Fruit fly (Drosophila melanogaster): ENCODE data around the gene CG3909.

Gene CG3909

dm6 chr3R:10042024-10042663, 926 bp upstream of the CG3909 start:
- no peak for TF ChIP-seq insv (optimal IDR thresholded peaks at IDR 0.05)
- TF ChIP-seq h (optimal IDR thresholded peaks at IDR 0.05), result no peak
- no peak for TF ChIP-seq psq (optimal IDR thresholded peaks at IDR 0.05)
- no peak for TF ChIP-seq ttk (optimal IDR thresholded peaks at IDR 0.05)
- TF ChIP-seq Sin3A (optimal IDR thresholded peaks at IDR 0.05), result no peak
- TF ChIP-seq Myc (optimal IDR thresholded peaks at IDR 0.05), result no peak

dm6 chr3R:10045343-10045742, 2.3 kb downstream of the CG3909 start, which contains the start of the genes CG11722 and mtTFB2:
Gene CG11722 (minus strand): TSS chr3R:10045542.
Gene mtTFB2 (plus strand): TSS chr3R:10045574.
- TF ChIP-seq psq (optimal IDR thresholded peaks at IDR 0.05), result no peak
- no peak for TF ChIP-seq Sin3A (optimal IDR thresholded peaks at IDR 0.05)
- TF ChIP-seq h (optimal IDR thresholded peaks at IDR 0.05), result no peak
- TF ChIP-seq Myc (optimal IDR thresholded peaks at IDR 0.05), result no peak
- TF ChIP-seq ttk (optimal IDR thresholded peaks at IDR 0.05), result no peak
- no peak for TF ChIP-seq insv (optimal IDR thresholded peaks at IDR 0.05)

DNA sequence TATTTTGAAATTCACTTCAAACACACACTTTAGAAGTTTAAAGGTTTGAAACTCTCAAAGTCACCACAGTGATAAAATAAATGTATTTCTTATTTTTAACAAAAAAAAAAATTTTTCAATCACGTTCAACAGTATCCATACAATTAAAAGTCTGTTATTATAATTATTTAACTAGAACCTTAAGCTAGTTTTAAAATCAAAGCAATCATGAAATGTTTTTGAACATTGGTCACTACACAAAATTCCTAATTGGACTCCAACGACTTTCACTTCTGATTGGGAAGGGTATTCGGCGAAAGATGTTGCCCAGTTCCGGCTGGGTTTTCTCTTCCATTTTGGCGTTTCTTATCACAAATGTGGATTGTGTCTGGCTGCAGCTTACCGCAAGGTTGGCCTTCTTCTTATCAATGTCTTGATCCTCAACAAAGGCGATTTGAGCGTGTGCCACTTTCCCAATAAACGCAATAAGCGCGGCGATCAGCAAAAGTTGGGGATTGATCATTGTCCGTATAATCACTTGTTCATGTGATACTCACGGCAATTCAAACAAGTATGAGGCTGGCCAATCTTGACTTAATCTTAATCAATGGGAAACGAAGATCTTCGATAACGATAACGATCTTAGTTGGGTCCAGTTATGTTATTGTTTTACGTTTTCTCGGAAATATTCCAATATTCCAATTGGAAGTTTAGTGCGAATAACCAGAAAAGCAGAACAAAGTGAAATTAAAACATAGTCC, 5.1 kb downstream of the CG3909 start:
- no peak for TF ChIP-seq Myc (optimal IDR thresholded peaks at IDR 0.05)
- TF ChIP-seq insv (optimal IDR thresholded peaks at IDR 0.05), result no peak
- TF ChIP-seq ttk (optimal IDR thresholded peaks at IDR 0.05), result no peak
- TF ChIP-seq Sin3A (optimal IDR thresholded peaks at IDR 0.05), result no peak
- TF ChIP-seq psq (optimal IDR thresholded peaks at IDR 0.05), result no peak
- no peak for TF ChIP-seq h (optimal IDR thresholded peaks at IDR 0.05)

dm6 chr3R:10048775-10048841, 5.5 kb downstream of the CG3909 start, which contains the start of gene CG12811:
Gene CG12811 (minus strand): TSS chr3R:10048797.
- no peak for TF ChIP-seq Sin3A (optimal IDR thresholded peaks at IDR 0.05)
- no peak for TF ChIP-seq insv (optimal IDR thresholded peaks at IDR 0.05)
- TF ChIP-seq ttk (optimal IDR thresholded peaks at IDR 0.05), result no peak
- no peak for TF ChIP-seq psq (optimal IDR thresholded peaks at IDR 0.05)
- no peak for TF ChIP-seq h (optimal IDR thresholded peaks at IDR 0.05)
- no peak for TF ChIP-seq Myc (optimal IDR thresholded peaks at IDR 0.05)

DNA sequence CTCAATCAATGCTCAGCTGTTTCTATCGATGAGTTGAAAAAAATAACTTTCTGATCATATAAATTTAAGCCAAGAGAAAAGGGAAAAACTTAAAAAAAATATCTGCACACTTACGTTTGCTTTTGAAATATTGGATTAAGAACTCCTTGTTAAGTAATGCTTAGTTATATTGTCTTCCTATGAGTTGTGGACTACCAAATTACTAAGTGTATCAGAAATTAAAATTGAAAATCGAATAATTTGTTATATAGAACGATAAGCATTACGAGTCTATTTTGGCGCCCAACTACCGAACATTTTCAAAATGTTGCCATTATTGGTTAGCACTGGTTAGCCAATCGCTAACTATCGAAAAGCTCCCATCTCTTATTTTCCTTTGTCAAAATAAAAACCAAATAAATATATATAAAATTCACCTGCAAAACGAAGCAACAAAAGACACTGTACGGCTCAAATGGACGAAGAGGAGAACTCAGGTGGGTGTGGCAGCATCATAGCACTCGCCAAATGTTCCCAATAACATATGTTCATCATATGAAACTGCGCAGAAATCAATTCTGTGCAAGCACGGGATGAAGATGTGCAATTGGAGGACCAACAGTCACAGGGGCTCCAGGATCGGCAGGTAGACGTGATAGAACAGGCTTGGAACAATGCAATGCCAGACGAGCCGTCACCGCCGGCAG, 5.9 kb downstream of the CG3909 start, which contains the start of gene ohgt:
Gene ohgt (plus strand): TSS at position 358 of the 686 bp plus-strand sequence.
- TF ChIP-seq psq (optimal IDR thresholded peaks at IDR 0.05), result no peak
- no peak for TF ChIP-seq insv (optimal IDR thresholded peaks at IDR 0.05)
- TF ChIP-seq Sin3A (optimal IDR thresholded peaks at IDR 0.05), result no peak
- TF ChIP-seq Myc (optimal IDR thresholded peaks at IDR 0.05), result no peak
- TF ChIP-seq ttk (optimal IDR thresholded peaks at IDR 0.05), result no peak
- no peak for TF ChIP-seq h (optimal IDR thresholded peaks at IDR 0.05)

DNA sequence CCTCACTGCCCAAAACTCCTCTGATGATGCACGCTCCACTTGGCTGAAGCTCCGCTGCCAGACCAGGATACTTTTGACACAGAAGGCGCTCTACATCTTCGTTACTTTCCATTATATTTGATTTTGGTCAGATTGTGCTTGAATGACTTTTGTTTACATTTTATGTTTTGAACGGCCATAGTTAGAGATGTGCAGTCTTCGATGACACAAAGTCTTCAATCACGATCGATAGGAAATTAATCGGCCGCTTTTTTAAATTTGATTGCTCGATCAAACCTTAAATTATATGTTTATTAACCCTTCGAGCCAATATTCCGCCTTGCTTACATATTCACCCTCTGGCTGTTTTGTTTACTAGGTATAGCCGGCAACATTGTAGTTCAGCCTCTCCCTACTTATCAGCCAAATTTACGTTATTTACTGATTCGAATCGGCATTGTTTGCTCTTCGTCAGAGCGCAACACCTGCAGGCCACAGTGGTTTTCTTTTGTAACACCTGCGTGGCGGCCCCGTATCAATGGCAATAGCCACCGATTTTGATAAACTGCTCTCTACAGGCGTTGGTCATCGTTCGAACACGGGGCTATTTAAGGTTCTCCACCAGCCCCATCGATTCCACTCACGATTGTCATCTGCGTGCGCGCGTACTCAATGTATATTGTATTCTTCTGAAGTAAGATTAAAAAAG, 9.8 kb downstream of the CG3909 start, which contains the start of the genes Fancl and Npc2e:
Gene Fancl (minus strand): TSS at position 175 of the 688 bp plus-strand sequence.
Gene Npc2e (plus strand): TSS at position 638 of the 688 bp plus-strand sequence.
- no peak for TF ChIP-seq ttk (optimal IDR thresholded peaks at IDR 0.05)
- TF ChIP-seq psq (optimal IDR thresholded peaks at IDR 0.05), result no peak
- TF ChIP-seq h (optimal IDR thresholded peaks at IDR 0.05), result no peak
- TF ChIP-seq Myc (optimal IDR thresholded peaks at IDR 0.05), result no peak
- no peak for TF ChIP-seq insv (optimal IDR thresholded peaks at IDR 0.05)
- no peak for TF ChIP-seq Sin3A (optimal IDR thresholded peaks at IDR 0.05)

- TF ChIP-seq ttk (optimal IDR thresholded peaks at IDR 0.05) (no peak), h (optimal IDR thresholded peaks at IDR 0.05) (no peak), insv (optimal IDR thresholded peaks at IDR 0.05) (no peak), psq (optimal IDR thresholded peaks at IDR 0.05) (no peak), Myc (optimal IDR thresholded peaks at IDR 0.05) (no peak), Sin3A (optimal IDR thresholded peaks at IDR 0.05) (no peak)
Measured at dm6 chr3R:10053559-10053958, 10.5 kb downstream of the CG3909 start.

DNA sequence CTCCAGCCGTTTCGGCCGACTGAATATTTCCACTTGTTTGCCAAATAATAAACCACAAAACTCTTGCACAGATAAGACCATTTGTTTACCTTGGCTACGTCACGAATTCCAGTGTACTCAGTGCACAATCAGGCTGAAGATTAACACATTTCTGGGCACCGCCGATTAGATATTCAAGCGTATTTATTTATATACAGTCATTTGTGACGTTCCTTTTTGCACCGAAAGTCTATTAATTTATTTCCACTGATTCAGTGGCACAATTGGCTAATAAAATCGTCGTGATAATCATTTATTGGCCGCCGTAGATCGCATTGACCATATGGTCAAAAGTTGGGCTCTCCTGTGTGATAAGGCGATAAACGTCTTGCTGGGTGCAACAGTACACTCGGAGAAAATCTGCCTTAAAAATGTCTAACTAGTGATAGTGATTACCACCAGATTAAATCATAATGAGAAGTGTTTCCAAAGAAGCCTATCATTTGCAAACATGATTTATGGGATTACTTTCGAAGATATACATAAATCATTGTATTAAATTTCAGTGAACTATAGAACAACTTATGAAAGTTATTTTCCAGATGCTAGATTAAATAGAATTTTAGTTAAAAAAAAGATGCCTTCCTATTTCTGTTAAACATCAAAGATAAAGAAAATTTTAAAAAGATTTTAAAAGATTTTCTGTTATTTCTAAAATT, 11.4 kb downstream of the CG3909 start:
- TF ChIP-seq Sin3A (optimal IDR thresholded peaks at IDR 0.05) (no peak), insv (optimal IDR thresholded peaks at IDR 0.05) (no peak), psq (optimal IDR thresholded peaks at IDR 0.05) (no peak), ttk (optimal IDR thresholded peaks at IDR 0.05) (no peak), Myc (optimal IDR thresholded peaks at IDR 0.05) (no peak), h (optimal IDR thresholded peaks at IDR 0.05) (no peak)

DNA sequence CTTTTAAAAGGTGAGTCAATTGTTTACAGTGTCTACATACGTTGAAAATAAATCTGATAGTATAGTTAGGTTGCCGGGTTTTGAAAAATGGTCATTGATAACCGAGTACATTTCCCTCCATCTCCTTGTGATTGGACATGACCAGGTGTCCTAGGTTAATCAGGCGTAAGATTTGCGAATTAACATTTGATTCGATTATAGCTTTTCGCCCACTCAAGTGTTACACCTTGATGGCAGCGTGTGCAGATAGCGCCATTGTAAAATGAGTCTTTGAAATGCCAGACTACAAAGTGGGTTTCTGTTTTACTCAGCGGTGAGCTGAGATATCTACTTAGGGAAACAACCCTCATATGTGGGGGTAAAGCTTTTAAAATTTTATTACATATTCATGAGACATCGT, 11.9 kb downstream of the CG3909 start:
- TF ChIP-seq psq (optimal IDR thresholded peaks at IDR 0.05) (no peak), Sin3A (optimal IDR thresholded peaks at IDR 0.05) (no peak), h (optimal IDR thresholded peaks at IDR 0.05) (no peak), ttk (optimal IDR thresholded peaks at IDR 0.05) (no peak), insv (optimal IDR thresholded peaks at IDR 0.05) (no peak), Myc (optimal IDR thresholded peaks at IDR 0.05) (no peak)

- TF ChIP-seq Myc (optimal IDR thresholded peaks at IDR 0.05), result no peak
- no peak for TF ChIP-seq Sin3A (optimal IDR thresholded peaks at IDR 0.05)
- TF ChIP-seq psq (optimal IDR thresholded peaks at IDR 0.05), result no peak
- no peak for TF ChIP-seq ttk (optimal IDR thresholded peaks at IDR 0.05)
- no peak for TF ChIP-seq insv (optimal IDR thresholded peaks at IDR 0.05)
- TF ChIP-seq h (optimal IDR thresholded peaks at IDR 0.05), result no peak
Measured at dm6 chr3R:10055951-10056350, 12.9 kb downstream of the CG3909 start, which contains the start of gene Npc2d. Gene Npc2d (minus strand): TSS chr3R:10056083.

- TF ChIP-seq h (optimal IDR thresholded peaks at IDR 0.05) (no peak), ttk (optimal IDR thresholded peaks at IDR 0.05) (no peak), insv (optimal IDR thresholded peaks at IDR 0.05) (no peak), Myc (optimal IDR thresholded peaks at IDR 0.05) (no peak), psq (optimal IDR thresholded peaks at IDR 0.05) (no peak), Sin3A (optimal IDR thresholded peaks at IDR 0.05) (no peak)
Measured at dm6 chr3R:10056647-10057046, 13.6 kb downstream of the CG3909 start.
